Worm (Caenorhabditis elegans): ENCODE results near the gene grl-1.

The grl-1 gene

DNA sequence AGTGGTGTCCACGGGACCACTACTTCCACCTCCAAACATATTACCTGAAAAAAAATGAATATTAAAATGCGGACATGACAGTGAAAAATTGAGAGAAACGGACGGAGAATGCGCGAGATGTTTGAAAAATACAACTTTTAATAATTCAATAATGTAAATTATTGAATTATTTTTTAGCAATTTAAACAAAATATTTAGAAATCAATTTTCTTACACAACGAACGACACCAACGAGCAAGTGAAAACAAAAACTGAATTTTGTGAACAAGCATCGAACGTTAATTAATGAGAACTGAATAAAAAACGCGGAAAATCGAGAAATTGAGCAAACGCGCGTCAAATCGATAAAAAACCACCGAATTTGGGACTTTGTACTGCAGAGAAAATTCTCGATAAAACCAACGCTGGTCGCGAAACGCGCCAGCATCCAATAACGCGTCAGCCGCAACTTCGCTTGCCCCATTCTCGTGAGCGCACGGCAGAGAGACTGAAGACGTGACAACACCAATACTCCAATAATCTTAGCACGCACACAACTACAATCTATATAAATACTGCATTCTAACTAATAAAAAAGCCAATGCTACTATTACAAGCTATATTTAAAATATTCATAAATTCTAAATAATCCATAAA lies 28.7 kb downstream of the grl-1 start, which contains the start of the genes dnj-19 and nhr-47 (continued):
- TF ChIP-seq Y48G9A.11 (GFP tag; IDR thresholded peaks at IDR 0.05) (peak; percentile 45; the same call in 1 of the 2 replicates), T26A8.4 (GFP tag; IDR thresholded peaks at IDR 0.05) (peak; percentile 96), zfp-2 (tag; optimal IDR thresholded peaks at IDR 0.05) (peak; percentile 18), daf-12 (tag; optimal IDR thresholded peaks at IDR 0.05) (no peak), pqm-1 (tag; optimal IDR thresholded peaks at IDR 0.05) (no peak), ceh-62 (tag; optimal IDR thresholded peaks at IDR 0.05) (no peak), mxl-3 (GFP tag; optimal IDR thresholded peaks at IDR 0.05) (peak; percentile 79), aly-2 (tag; optimal IDR thresholded peaks at IDR 0.05) (no peak), unc-39 (tag; optimal IDR thresholded peaks at IDR 0.05) (no peak), R02D3.7 (tag; optimal IDR thresholded peaks at IDR 0.05) (no peak), Y105C5A.15 (GFP tag; IDR thresholded peaks at IDR 0.05) (no peak), dmd-9 (GFP tag; IDR thresholded peaks at IDR 0.05) (0 out of 2 replicates have a peak, but pooled peaks have one; percentile 58), hlh-11 (tag; optimal IDR thresholded peaks at IDR 0.05) (peak; percentile 93), ama-1 (optimal IDR thresholded peaks at IDR 0.05) (peak; percentile 49), lin-39 (tag; optimal IDR thresholded peaks at IDR 0.05) (no peak), madf-9 (GFP tag; conservative IDR thresholded peaks at IDR 0.05) (peak; percentile 65), sdz-12 (GFP tag; optimal IDR thresholded peaks at IDR 0.05) (no peak), lin-13 (GFP tag; optimal IDR thresholded peaks at IDR 0.05) (peak; percentile 89), F26F4.8 (GFP tag; conservative IDR thresholded peaks at IDR 0.05) (no peak), unc-62 (GFP tag; optimal IDR thresholded peaks at IDR 0.05 in 1 of 2) (peak in 1 of 2 experiments; percentile 98), unc-62 (tag; optimal IDR thresholded peaks at IDR 0.05) (no peak), ceh-32 (tag; optimal IDR thresholded peaks at IDR 0.05; ENCODE audit: poor library complexity) (no peak), aha-1 (tag) (peak; percentile 99), lin-29 (GFP tag; IDR thresholded peaks at IDR 0.05) (peak; percentile 81), mes-2 (tag; optimal IDR thresholded peaks at IDR 0.05; ENCODE audit: poor library complexity, severe bottlenecking) (peak; percentile 90), mdl-1 (tag; optimal IDR thresholded peaks at IDR 0.05) (peak in 1 of 2 experiments; percentile 52), dpl-1 (GFP tag; optimal IDR thresholded peaks at IDR 0.05) (peak; percentile 87), daf-8 (GFP tag; IDR thresholded peaks at IDR 0.05) (no peak), nhr-42 (GFP tag; IDR thresholded peaks at IDR 0.05) (peak; percentile 91), D1046.2 (GFP tag; IDR thresholded peaks at IDR 0.05) (no peak), arid-1 (GFP tag; conservative IDR thresholded peaks at IDR 0.05) (peak; percentile 81), ceh-82 (tag; optimal IDR thresholded peaks at IDR 0.05) (no peak), vab-7 (GFP tag; IDR thresholded peaks at IDR 0.05) (peak; percentile 63), zag-1 (tag; optimal IDR thresholded peaks at IDR 0.05) (no peak), nhr-41 (GFP tag; IDR thresholded peaks at IDR 0.05) (no peak), F37D6.2 (tag; optimal IDR thresholded peaks at IDR 0.05) (peak; percentile 91), nhr-6 (tag; optimal IDR thresholded peaks at IDR 0.05) (peak; percentile 52), lin-38 (GFP tag; IDR thresholded peaks at IDR 0.05) (peak; percentile 91), F49E8.2 (tag; optimal IDR thresholded peaks at IDR 0.05; ENCODE audit: borderline replicate concordance) (peak; percentile 48), rbr-2 (tag; optimal IDR thresholded peaks at IDR 0.05) (peak; percentile 96), Y75B8A.6 (GFP tag; IDR thresholded peaks at IDR 0.05) (no peak), tra-1 (GFP tag; IDR thresholded peaks at IDR 0.05) (peak; percentile 69; the same call in 1 of the 2 replicates), lsy-2 (tag; optimal IDR thresholded peaks at IDR 0.05) (peak; percentile 54 to 92), mdt-29 (GFP tag; IDR thresholded peaks at IDR 0.05) (peak; percentile 75), gei-8 (GFP tag; optimal IDR thresholded peaks at IDR 0.05) (peak; percentile 40), nhr-77 (tag; optimal IDR thresholded peaks at IDR 0.05) (peak; percentile 76), jun-1 (tag; optimal IDR thresholded peaks at IDR 0.05) (peak; percentile 67), nhr-111 (GFP tag; optimal IDR thresholded peaks at IDR 0.05) (no peak), snpc-1.2 (GFP tag; IDR thresholded peaks at IDR 0.05) (peak; percentile 50; the same call in 1 of the 2 replicates), attf-4 (tag; optimal IDR thresholded peaks at IDR 0.05) (no peak), dve-1 (tag; optimal IDR thresholded peaks at IDR 0.05; ENCODE audit: insufficient read depth) (peak; percentile 96)

Measured in whole organism, L4 larva.